ENCODE assay signal across 3 worm cellular contexts in the genomic region with DNA sequence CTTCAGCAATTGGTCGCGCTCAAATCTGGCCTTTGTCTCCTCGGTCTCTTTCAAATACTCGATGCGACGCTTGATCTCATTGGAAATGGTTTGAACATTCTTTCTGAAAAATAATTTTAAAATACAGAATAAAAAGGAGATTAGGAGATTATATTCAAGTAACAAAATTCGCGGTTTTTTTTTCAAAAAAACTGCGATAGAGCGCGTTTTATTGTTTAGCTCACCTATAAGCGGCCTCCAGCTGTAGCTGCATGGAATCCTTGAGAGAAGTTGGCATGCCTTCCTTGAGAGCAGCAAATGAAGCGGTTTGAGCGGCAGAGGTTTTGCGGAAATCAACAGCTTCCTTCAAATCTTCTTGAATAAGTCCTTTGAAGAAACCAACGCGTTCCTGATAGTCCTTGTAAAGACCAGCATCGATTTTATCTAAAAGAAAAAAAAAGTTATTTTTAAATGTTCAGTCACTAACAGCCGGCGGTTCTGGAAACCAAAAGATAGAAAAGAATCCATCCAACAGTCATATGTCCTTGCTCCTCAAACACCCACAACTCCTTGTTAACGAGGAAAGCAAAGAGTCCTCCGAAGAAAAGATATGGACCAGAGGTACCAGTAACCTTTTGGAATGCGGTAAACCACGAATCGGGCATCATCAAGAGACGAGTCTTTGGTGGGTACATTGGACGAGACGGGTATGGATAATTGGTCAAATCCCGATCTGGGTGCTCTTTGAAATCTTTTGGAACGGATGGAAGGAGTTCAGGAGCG.
A peak's percentile ranks its signal among the peaks of the same experiment; 100 is the strongest.
TF ChIP-seq lines count a peak whose summit lies in the region.

No protein-coding gene starts in this region.

TF ChIP-seq in whole organism, L1 larva, 84 proteins besides CTCF, POLR2A, EP300 and RAD21:
- no peak for TF ChIP-seq irx-1 (tag; optimal IDR thresholded peaks at IDR 0.05; lab: Kevin White, UChicago)
- TF ChIP-seq sox-4 (tag; optimal IDR thresholded peaks at IDR 0.05; lab: Kevin White, UChicago) = no peak
- peak in 1 of 2 experiments; percentile 25 for TF ChIP-seq lsy-2 (tag; optimal IDR thresholded peaks at IDR 0.05; lab: Kevin White, UChicago)
- TF ChIP-seq efl-1 (optimal IDR thresholded peaks at IDR 0.05; lab: Kevin White, UChicago) = peak; percentile 16 to 37
- TF ChIP-seq efl-1 (GFP tag; optimal IDR thresholded peaks at IDR 0.05 in 1 of 2; lab: Kevin White, UChicago) = peak; percentile 54 to 93
- peak in 1 of 2 experiments; percentile 54 for TF ChIP-seq lin-35 (GFP tag; optimal IDR thresholded peaks at IDR 0.05; lab: Kevin White, UChicago)
- TF ChIP-seq snu-23 (GFP tag; optimal IDR thresholded peaks at IDR 0.05; lab: Kevin White, UChicago) = no peak
- peak; percentile 35 to 54 (median 42) for TF ChIP-seq dpl-1 (GFP tag; optimal IDR thresholded peaks at IDR 0.05; lab: Kevin White, UChicago)
TF ChIP-seq in whole organism, L1 larva: peak in this region for 4.

TF ChIP-seq in whole organism, L4 larva, 104 proteins besides CTCF, POLR2A, EP300 and RAD21:
- 0 out of 2 replicates have a peak, but pooled peaks have one; percentile 14 for TF ChIP-seq hmg-1.1 (GFP tag; IDR thresholded peaks at IDR 0.05; lab: Robert Waterston, UW)
- no peak for TF ChIP-seq dpl-1 (GFP tag; optimal IDR thresholded peaks at IDR 0.05; lab: Kevin White, UChicago)
- no peak for TF ChIP-seq spr-3 (GFP tag; optimal IDR thresholded peaks at IDR 0.05; lab: Kevin White, UChicago)
- no peak for TF ChIP-seq fkh-10 (GFP tag; optimal IDR thresholded peaks at IDR 0.05; lab: Kevin White, UChicago)
- TF ChIP-seq unc-62 (GFP tag; optimal IDR thresholded peaks at IDR 0.05 in 1 of 2; lab: Kevin White, UChicago) = peak in 1 of 2 experiments; percentile 95
- no peak for TF ChIP-seq unc-62 (tag; optimal IDR thresholded peaks at IDR 0.05; lab: Kevin White, UChicago)
TF ChIP-seq in whole organism, L4 larva: peak in this region for 2.

TF ChIP-seq in whole organism, young adult, 124 proteins besides CTCF, POLR2A, EP300 and RAD21:
- no peak for TF ChIP-seq B0035.1 (tag; optimal IDR thresholded peaks at IDR 0.05; lab: Kevin White, UChicago)
- 0 out of 2 replicates have a peak, but pooled peaks have one; percentile 43 for TF ChIP-seq lin-26 (GFP tag; IDR thresholded peaks at IDR 0.05; lab: Robert Waterston, UW)
